Worm (Caenorhabditis elegans): ENCODE measurements around the gene cpr-4.

The cpr-4 gene

DNA sequence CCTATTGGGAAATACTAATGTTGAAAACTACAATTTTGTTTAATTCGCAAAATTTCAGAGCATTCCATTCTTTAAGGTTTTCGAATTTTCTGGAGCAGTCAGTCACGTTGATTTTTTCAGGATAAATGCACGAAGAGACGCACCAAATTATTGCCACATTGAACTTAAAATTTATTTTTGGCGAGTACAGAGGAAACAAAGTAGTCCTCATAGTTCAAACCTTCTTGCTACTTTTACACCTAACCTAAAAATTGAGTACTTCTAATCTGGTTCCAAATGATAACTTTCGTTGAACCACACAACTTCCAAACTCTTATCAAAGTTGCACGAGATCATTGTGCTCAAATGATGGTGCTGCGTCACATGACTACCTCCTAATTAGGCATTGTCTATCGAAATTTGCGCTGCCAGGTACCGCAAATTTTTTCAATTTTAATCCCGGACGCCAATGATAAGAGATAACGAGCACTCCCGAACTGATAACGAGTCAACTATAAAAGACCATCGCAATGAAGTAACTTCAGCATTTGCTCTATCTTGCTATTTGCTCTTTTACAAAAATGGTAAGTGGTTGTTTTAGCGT lies at the start of gene cpr-4:
Gene cpr-4 (plus strand): TSS at position 523 of the 583 bp plus-strand sequence.
- no peak for TF ChIP-seq hlh-1 (tag; optimal IDR thresholded peaks at IDR 0.05)
- no peak for TF ChIP-seq ztf-11 (tag; optimal IDR thresholded peaks at IDR 0.05)
- no peak for TF ChIP-seq mep-1 (tag; optimal IDR thresholded peaks at IDR 0.05)
- TF ChIP-seq lsy-2 (tag; optimal IDR thresholded peaks at IDR 0.05): no peak
- TF ChIP-seq sptf-1 (tag; optimal IDR thresholded peaks at IDR 0.05): no peak
- no peak for TF ChIP-seq flh-1 (GFP tag; optimal IDR thresholded peaks at IDR 0.05)
- TF ChIP-seq nhr-28 (tag; optimal IDR thresholded peaks at IDR 0.05): no peak
- no peak for TF ChIP-seq unc-62 (GFP tag; optimal IDR thresholded peaks at IDR 0.05)
- TF ChIP-seq ham-2 (GFP tag; optimal IDR thresholded peaks at IDR 0.05): no peak
- no peak for TF ChIP-seq ceh-39 (tag; optimal IDR thresholded peaks at IDR 0.05)
- no peak for TF ChIP-seq M03D4.4 (tag; optimal IDR thresholded peaks at IDR 0.05)
- TF ChIP-seq cnd-1 (tag; optimal IDR thresholded peaks at IDR 0.05): no peak
- no peak for TF ChIP-seq ces-1 (GFP tag; optimal IDR thresholded peaks at IDR 0.05)
- no peak for TF ChIP-seq pha-4 (tag; optimal IDR thresholded peaks at IDR 0.05)
- TF ChIP-seq mab-5 (tag; optimal IDR thresholded peaks at IDR 0.05): no peak

DNA sequence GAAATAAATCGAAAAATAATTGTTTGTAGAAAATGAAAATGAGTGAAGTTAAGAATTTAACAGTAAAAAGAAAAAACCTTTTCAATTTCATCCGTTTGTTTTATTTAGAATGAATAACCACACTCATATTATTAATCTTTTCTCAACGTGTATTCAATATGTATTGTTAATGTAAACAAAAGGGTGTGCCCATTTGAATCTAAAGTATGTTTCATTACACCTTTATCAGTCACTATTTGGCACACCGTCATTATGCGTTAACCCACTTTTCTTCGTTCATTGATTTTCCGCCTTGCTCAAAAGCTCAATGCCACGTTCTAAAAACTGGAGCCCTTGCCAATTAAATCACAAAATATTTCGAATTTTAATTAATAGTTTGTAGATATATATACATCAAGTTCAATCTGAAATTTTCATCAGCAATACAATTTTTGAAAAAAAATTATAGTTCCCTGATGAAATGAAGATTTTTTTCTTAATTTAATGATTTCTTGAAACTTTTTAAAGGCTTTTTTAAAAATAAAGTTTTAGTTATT lies 48.6 kb upstream of the cpr-4 start, which contains the start of gene K04A8.1:
Gene K04A8.1 (plus strand): TSS at position 486 of the 536 bp plus-strand sequence.
- TF ChIP-seq nhr-76 (tag; optimal IDR thresholded peaks at IDR 0.05): no peak
- no peak for TF ChIP-seq lin-13 (tag; optimal IDR thresholded peaks at IDR 0.05)
- TF ChIP-seq snpc-4 (tag; optimal IDR thresholded peaks at IDR 0.05): no peak
- no peak for TF ChIP-seq zip-8 (tag; optimal IDR thresholded peaks at IDR 0.05)
- TF ChIP-seq blmp-1 (tag; optimal IDR thresholded peaks at IDR 0.05): no peak
- TF ChIP-seq lsy-2 (tag; optimal IDR thresholded peaks at IDR 0.05): no peak
- no peak for TF ChIP-seq pha-4 (tag; optimal IDR thresholded peaks at IDR 0.05)
- TF ChIP-seq cnd-1 (tag; optimal IDR thresholded peaks at IDR 0.05): no peak
- no peak for TF ChIP-seq mab-5 (tag; optimal IDR thresholded peaks at IDR 0.05)
- TF ChIP-seq unc-39 (tag; optimal IDR thresholded peaks at IDR 0.05): no peak
- TF ChIP-seq elt-3 (tag; optimal IDR thresholded peaks at IDR 0.05): no peak
- TF ChIP-seq nhr-237 (tag; optimal IDR thresholded peaks at IDR 0.05): no peak
- TF ChIP-seq ceh-43 (GFP tag; optimal IDR thresholded peaks at IDR 0.05): no peak
- no peak for TF ChIP-seq nhr-28 (tag; optimal IDR thresholded peaks at IDR 0.05)
- TF ChIP-seq nhr-2 (tag; optimal IDR thresholded peaks at IDR 0.05): no peak
- no peak for TF ChIP-seq sptf-1 (tag; optimal IDR thresholded peaks at IDR 0.05)
- TF ChIP-seq unc-62 (GFP tag; optimal IDR thresholded peaks at IDR 0.05): no peak
- no peak for TF ChIP-seq ceh-39 (tag; optimal IDR thresholded peaks at IDR 0.05)

DNA sequence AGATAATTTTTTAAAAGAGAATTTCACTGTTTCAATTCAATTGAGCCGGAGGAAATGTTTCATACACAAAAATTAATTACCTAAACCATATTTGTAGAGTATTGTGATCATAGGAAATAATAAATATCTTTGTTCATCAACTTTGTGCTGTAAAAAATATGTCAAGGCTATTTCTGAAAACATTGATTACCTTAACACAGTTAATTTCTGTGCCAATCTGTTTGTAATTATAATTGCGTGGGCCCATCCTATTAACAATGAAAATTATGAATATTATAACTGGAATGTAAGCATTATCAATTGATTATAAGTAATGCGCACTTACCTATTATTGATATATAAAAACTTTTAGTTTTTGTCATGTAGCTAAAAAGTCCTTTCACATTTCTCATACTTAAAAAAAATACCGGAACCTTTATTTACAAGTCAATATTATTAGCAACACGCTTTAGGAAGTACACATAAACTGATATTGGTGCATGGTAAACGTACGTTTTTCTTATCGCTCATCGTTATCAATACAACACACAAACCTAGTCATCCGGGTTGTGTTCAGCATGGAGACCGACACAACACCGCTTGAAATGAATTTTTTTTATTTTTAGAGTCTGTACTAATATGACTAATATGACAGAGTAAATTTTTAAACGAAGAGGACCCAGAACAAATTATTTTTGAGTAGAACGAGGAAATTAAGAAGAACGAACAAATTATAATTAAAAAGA lies 38.9 kb upstream of the cpr-4 start, which contains the start of gene fut-2:
Gene fut-2 (minus strand): TSS at position 485 of the 725 bp plus-strand sequence.
- TF ChIP-seq mls-2 (tag; optimal IDR thresholded peaks at IDR 0.05): no peak
- TF ChIP-seq nhr-76 (tag; optimal IDR thresholded peaks at IDR 0.05): no peak
- no peak for TF ChIP-seq nhr-12 (tag; optimal IDR thresholded peaks at IDR 0.05)
- no peak for TF ChIP-seq ham-2 (GFP tag; optimal IDR thresholded peaks at IDR 0.05)
- no peak for TF ChIP-seq nhr-2 (tag; optimal IDR thresholded peaks at IDR 0.05)
- no peak for TF ChIP-seq bed-3 (GFP tag; optimal IDR thresholded peaks at IDR 0.05)
- no peak for TF ChIP-seq sptf-1 (tag; optimal IDR thresholded peaks at IDR 0.05)

DNA sequence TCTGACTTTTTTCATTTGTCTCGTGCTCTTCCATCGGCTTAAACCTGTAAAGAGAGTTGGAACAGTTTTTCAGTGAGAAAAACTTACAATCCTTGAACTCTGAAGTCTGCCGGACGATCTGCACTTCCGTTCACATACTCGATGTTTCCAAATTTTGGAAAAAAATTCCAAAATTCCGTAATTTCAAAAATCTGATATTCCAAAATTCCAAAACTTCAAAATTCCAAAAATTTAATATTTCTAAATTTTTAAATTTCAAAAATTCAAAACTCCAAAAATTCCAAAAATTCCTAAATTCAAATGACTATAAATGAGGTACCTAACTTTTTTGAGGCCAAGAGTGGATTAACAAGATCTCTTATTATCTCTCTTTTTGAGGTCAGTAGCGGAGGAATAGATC lies 37.9 kb upstream of the cpr-4 start, which contains the start of gene EGAP9.4:
Gene EGAP9.4 (plus strand): TSS at position 301 of the 400 bp plus-strand sequence.
- peak; percentile 28 for TF ChIP-seq elt-1 (tag; optimal IDR thresholded peaks at IDR 0.05; ENCODE audit: borderline replicate concordance, insufficient read depth)
- TF ChIP-seq elt-3 (tag; optimal IDR thresholded peaks at IDR 0.05): no peak

DNA sequence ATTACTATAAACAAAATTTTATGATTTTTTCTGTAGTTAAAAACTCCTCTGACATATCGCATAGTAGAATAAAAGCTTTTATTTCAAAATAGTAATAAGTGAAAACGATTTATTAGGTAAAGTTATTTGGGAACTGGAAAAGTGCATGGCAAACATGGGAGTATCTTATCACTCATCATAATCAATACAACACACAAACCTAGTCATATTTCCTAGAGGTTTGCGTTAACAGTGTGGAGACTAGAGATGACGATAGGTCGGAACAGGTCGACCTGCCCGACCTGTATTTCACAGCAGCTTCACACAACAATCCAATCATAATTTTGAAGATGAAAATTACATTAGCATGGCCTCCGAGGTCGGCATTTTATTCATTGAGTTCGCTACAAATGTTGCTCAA lies 34.5 kb upstream of the cpr-4 start, which contains the start of gene EGAP9.3:
Gene EGAP9.3 (minus strand): TSS at position 131 of the 400 bp plus-strand sequence.
- TF ChIP-seq ham-2 (GFP tag; optimal IDR thresholded peaks at IDR 0.05) (no peak), ceh-39 (tag; optimal IDR thresholded peaks at IDR 0.05) (no peak), ceh-43 (GFP tag; optimal IDR thresholded peaks at IDR 0.05) (no peak), cnd-1 (tag; optimal IDR thresholded peaks at IDR 0.05) (no peak), tbx-8 (GFP tag; optimal IDR thresholded peaks at IDR 0.05) (no peak), lin-32 (GFP tag; optimal IDR thresholded peaks at IDR 0.05) (no peak), hlh-1 (tag; optimal IDR thresholded peaks at IDR 0.05) (no peak), mep-1 (tag; optimal IDR thresholded peaks at IDR 0.05) (no peak), nhr-28 (tag; optimal IDR thresholded peaks at IDR 0.05) (no peak)

All from whole organism, mixed stage, embryonic.